Worm (Caenorhabditis elegans) whole organism, late embryonic: ENCODE measurements around the gene ZK632.12.

ENCODE experiments used
- C38D4.7 ChIP-seq: fragments of 200-800 bp; sonication (Bioruptor generic); optimal IDR thresholded peaks from 2 replicates; lab custom pipeline; 2018; ENCODE audit warnings: mild to moderate bottlenecking, missing genetic modification characterization, moderate library complexity, missing compliant biosample characterization
- F13H6.1 ChIP-seq: sonication (generic microtip); optimal IDR thresholded peaks from 2 replicates; lab custom pipeline; 2016; ENCODE audit warnings: missing genetic modification characterization, missing compliant biosample characterization
- K02D7.2 ChIP-seq: sonication (generic microtip); optimal IDR thresholded peaks from 2 replicates; lab custom pipeline; 2017; ENCODE audit warnings: mild to moderate bottlenecking, missing genetic modification characterization, missing compliant biosample characterization
- K09A11.1 ChIP-seq: sonication (generic microtip); optimal IDR thresholded peaks from 2 replicates; lab custom pipeline; 2017; ENCODE audit warnings: antibody characterized with exemption, mild to moderate bottlenecking, missing genetic modification characterization, missing compliant biosample characterization; ENCODE audit not compliant: insufficient read depth
- Y22D7AL.16 ChIP-seq: sonication (generic microtip); optimal IDR thresholded peaks from 2 replicates; lab custom pipeline; 2016; ENCODE audit warnings: missing genetic modification characterization, missing compliant biosample characterization
- ama-1 ChIP-seq: fragments of 150-350 bp; optimal IDR thresholded peaks from 2 replicates; lab custom pipeline; 2014
- ceh-18 ChIP-seq: sonication (generic microtip); optimal IDR thresholded peaks from 2 replicates; lab custom pipeline; 2016; ENCODE audit warnings: missing genetic modification characterization, missing compliant biosample characterization
- ceh-2 ChIP-seq: sonication (generic microtip); optimal IDR thresholded peaks from 2 replicates; lab custom pipeline; 2016; ENCODE audit warnings: missing genotype, missing genetic modification characterization, missing compliant biosample characterization
- ceh-24 ChIP-seq: sonication (generic microtip); optimal IDR thresholded peaks from 2 replicates; lab custom pipeline; 2016; ENCODE audit warnings: mild to moderate bottlenecking, missing genetic modification characterization, missing compliant biosample characterization
- ceh-30 ChIP-seq: fragments of 150-350 bp; optimal IDR thresholded peaks from 2 replicates; lab custom pipeline; 2014; ENCODE audit warnings: missing biosample characterization, missing genetic modification characterization
- ceh-34 ChIP-seq: sonication (generic microtip); optimal IDR thresholded peaks from 2 replicates; lab custom pipeline; 2016; ENCODE audit warnings: mild to moderate bottlenecking, missing genetic modification characterization, missing compliant biosample characterization
- ceh-45 ChIP-seq: fragments of 200-800 bp; sonication (Bioruptor generic); IDR thresholded peaks from 2 replicates; pipeline ENCODE4 v1.3.6; 2022; ENCODE audit warnings: missing genetic modification reagents, missing genetic modification characterization, missing compliant biosample characterization
- ceh-48 ChIP-seq: sonication (generic microtip); optimal IDR thresholded peaks from 2 replicates; lab custom pipeline; 2016; ENCODE audit warnings: missing genetic modification characterization, inconsistent platforms, missing compliant biosample characterization
- ceh-6 ChIP-seq: fragments of 200-800 bp; sonication (Bioruptor generic); optimal IDR thresholded peaks from 2 replicates; lab custom pipeline; 2018; ENCODE audit warnings: mild to moderate bottlenecking, missing genetic modification characterization, missing compliant biosample characterization
- che-1 ChIP-seq: sonication (generic microtip); optimal IDR thresholded peaks from 2 replicates; lab custom pipeline; 2016; ENCODE audit warnings: mild to moderate bottlenecking, missing genetic modification characterization, missing compliant biosample characterization
- dve-1 ChIP-seq: sonication (generic microtip); optimal IDR thresholded peaks from 2 replicates; lab custom pipeline; 2017; ENCODE audit warnings: antibody characterized with exemption, mild to moderate bottlenecking, missing genetic modification characterization, missing compliant biosample characterization
- elt-2 ChIP-seq: sonication (generic microtip); optimal IDR thresholded peaks from 2 replicates; lab custom pipeline; 2016; ENCODE audit warnings: missing genetic modification reagents, missing genetic modification characterization, missing compliant biosample characterization
- ets-4 ChIP-seq: sonication (generic microtip); optimal IDR thresholded peaks from 2 replicates; lab custom pipeline; 2016; ENCODE audit warnings: missing genetic modification characterization, missing compliant biosample characterization
- eyg-1 ChIP-seq: sonication (generic microtip); optimal IDR thresholded peaks from 2 replicates; lab custom pipeline; 2016; ENCODE audit warnings: missing genotype, missing genetic modification characterization, missing compliant biosample characterization
- fax-1 ChIP-seq: sonication (generic microtip); optimal IDR thresholded peaks from 2 replicates; lab custom pipeline; 2016; ENCODE audit warnings: missing genotype, missing genetic modification characterization, missing compliant biosample characterization
- hlh-15 ChIP-seq: sonication (generic microtip); optimal IDR thresholded peaks from 2 replicates; lab custom pipeline; 2016; ENCODE audit warnings: missing genetic modification characterization, missing compliant biosample characterization
- hlh-8 ChIP-seq: sonication (generic microtip); optimal IDR thresholded peaks from 2 replicates; lab custom pipeline; 2016; ENCODE audit warnings: missing genotype, missing genetic modification characterization, missing compliant biosample characterization
- lim-6 ChIP-seq: sonication (generic microtip); optimal IDR thresholded peaks from 2 replicates; lab custom pipeline; 2016; ENCODE audit warnings: missing genetic modification characterization, missing compliant biosample characterization
- mec-3 ChIP-seq: sonication (generic microtip); optimal IDR thresholded peaks from 2 replicates; lab custom pipeline; 2016; ENCODE audit warnings: borderline replicate concordance, missing genetic modification characterization, missing compliant biosample characterization
- nfya-1 ChIP-seq: sonication (generic microtip); optimal IDR thresholded peaks from 2 replicates; lab custom pipeline; 2017; ENCODE audit warnings: missing genetic modification characterization, mild to moderate bottlenecking, missing compliant biosample characterization, antibody characterized with exemption, moderate library complexity
- nhr-232 ChIP-seq: sonication (generic microtip); optimal IDR thresholded peaks from 2 replicates; lab custom pipeline; 2016; ENCODE audit warnings: missing genetic modification characterization, missing compliant biosample characterization
- odd-2 ChIP-seq: sonication (generic microtip); optimal IDR thresholded peaks from 2 replicates; lab custom pipeline; 2017; ENCODE audit warnings: antibody characterized with exemption, mild to moderate bottlenecking, missing genetic modification characterization, missing compliant biosample characterization
- pat-9 ChIP-seq: fragments of 200-800 bp; sonication (Bioruptor generic); optimal IDR thresholded peaks from 2 replicates; lab custom pipeline; 2018; ENCODE audit warnings: mild to moderate bottlenecking, missing genetic modification characterization, moderate library complexity, missing compliant biosample characterization
- pax-1 ChIP-seq: fragments of 150-350 bp; optimal IDR thresholded peaks from 2 replicates; lab custom pipeline; 2014; ENCODE audit warnings: missing biosample characterization, missing genetic modification characterization
- pha-2 ChIP-seq: sonication (generic microtip); optimal IDR thresholded peaks from 2 replicates; lab custom pipeline; 2017; ENCODE audit warnings: mild to moderate bottlenecking, missing genetic modification characterization, missing compliant biosample characterization
- pqm-1 ChIP-seq: sonication (generic microtip); optimal IDR thresholded peaks from 2 replicates; lab custom pipeline; 2016; ENCODE audit warnings: missing genetic modification characterization, missing compliant biosample characterization
- pros-1 ChIP-seq: fragments of 150-350 bp; optimal IDR thresholded peaks from 2 replicates; lab custom pipeline; 2014; ENCODE audit warnings: missing biosample characterization, missing genetic modification reagents, missing genetic modification characterization
- ref-2 ChIP-seq: sonication (generic microtip); optimal IDR thresholded peaks from 2 replicates; lab custom pipeline; 2016; ENCODE audit warnings: missing genetic modification characterization, missing compliant biosample characterization
- sdc-2 ChIP-seq: sonication (generic microtip); optimal IDR thresholded peaks from 2 replicates; lab custom pipeline; 2016; ENCODE audit warnings: missing genotype, missing genetic modification characterization, missing compliant biosample characterization
- sox-4 ChIP-seq: sonication (generic microtip); optimal IDR thresholded peaks from 2 replicates; lab custom pipeline; 2017; ENCODE audit warnings: mild to moderate bottlenecking, missing genetic modification characterization, inconsistent platforms, missing compliant biosample characterization
- syd-9 ChIP-seq: sonication (generic microtip); optimal IDR thresholded peaks from 2 replicates; lab custom pipeline; 2016; ENCODE audit warnings: mild to moderate bottlenecking, missing genetic modification characterization, moderate library complexity, missing compliant biosample characterization
- tbx-2 ChIP-seq: sonication (generic microtip); optimal IDR thresholded peaks from 2 replicates; lab custom pipeline; 2016; ENCODE audit warnings: missing genetic modification characterization, missing compliant biosample characterization
- tbx-7 ChIP-seq: sonication (generic microtip); optimal IDR thresholded peaks from 2 replicates; lab custom pipeline; 2016; ENCODE audit warnings: missing genotype, missing genetic modification characterization, missing compliant biosample characterization

The ZK632.12 gene

DNA sequence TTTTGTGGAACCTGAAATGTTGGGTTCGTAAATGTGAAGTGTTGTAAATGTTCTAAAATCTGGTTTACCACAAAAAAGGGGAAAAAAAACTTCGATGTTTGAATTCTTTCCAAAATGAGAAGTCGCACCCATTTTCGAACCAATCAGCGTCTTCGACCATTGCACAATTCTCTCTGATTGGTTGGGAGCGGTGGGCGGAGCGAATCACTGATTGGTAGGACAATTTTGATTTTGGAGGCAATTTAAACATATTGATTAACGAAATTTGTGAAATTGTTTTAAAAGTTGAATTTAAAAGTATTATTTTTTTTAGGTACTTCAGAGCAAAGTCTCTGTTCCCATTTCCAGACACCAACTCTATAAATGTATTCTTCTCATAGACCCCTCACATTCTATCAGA lies 41.5 kb upstream of the ZK632.12 start:
- no peak for TF ChIP-seq ceh-30 (tag; lab: Kevin White, UChicago)
- peak; percentile 84 for TF ChIP-seq nfya-1 (tag; lab: Kevin White, UChicago)

DNA sequence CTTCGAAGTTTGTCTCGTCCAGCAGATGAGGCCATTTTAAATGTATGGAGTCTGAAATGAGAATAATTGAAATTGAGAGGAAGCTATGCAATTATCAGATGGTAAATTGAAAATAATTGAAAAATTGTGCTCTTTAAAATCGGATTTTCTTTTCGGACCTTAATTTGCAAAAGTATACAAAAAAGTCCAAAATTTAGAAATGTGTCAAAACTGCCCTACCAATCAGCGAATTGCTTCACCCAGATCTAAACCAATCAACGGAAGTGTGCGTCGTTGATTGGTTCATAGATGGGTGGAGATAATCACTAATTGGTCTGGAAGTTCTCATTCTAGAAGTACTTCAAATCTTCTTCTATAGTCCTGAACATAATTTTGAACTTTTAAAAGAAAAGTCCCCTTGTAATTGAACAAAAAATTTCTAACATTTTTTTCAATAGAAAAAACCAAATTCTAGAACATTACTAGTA lies 41.0 kb upstream of the ZK632.12 start, which contains the start of gene R10E11.5:
Gene R10E11.5 (minus strand): TSS at position 51 of the 467 bp plus-strand sequence.
- TF ChIP-seq nfya-1 (tag; lab: Kevin White, UChicago), result peak; percentile 51
- no peak for TF ChIP-seq sdc-2 (tag; lab: Kevin White, UChicago)

DNA sequence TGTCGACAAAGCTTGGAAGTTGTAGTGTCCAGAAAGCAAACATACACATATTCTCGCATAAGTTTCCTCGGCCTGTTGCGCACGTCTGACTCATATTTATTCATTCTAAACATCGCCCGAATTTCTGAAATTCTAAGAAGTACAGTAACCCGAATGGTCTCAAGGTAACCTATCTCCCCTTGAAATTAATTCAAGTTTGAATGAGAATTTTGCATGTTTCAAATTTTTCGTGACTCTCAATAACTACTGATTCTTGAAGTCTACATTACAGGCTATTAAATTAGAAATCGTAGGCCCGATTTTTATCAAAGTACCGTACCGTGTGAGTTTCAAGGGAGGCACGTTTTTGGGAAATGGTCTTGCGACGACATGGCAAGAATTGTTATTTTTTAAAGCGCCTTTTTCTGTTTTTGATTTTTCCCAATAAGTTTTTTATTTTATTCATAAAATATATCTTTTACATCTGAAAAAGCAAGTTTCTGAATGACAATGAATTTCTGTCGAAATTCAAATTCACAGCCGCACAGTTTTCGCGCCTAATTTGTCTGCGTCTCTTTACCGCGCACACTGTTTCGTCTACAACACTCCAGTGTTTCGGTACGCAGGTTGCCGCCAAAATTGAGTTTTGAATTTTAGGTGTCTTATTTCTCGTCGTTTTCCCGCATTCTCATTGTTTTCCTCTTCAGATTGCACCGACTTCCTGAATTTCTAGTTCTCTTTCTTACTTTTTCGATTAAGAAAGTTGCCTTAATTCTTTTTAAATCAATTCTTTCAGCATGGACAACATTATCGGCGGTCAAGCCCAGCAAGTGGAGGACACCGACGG lies 36.8 kb upstream of the ZK632.12 start, which contains the start of the genes R10E11.9 and mcm-6:
Gene R10E11.9 (minus strand): TSS at position 51 of the 826 bp plus-strand sequence.
Gene mcm-6 (plus strand): TSS at position 776 of the 826 bp plus-strand sequence.
- TF ChIP-seq K02D7.2 (tag; lab: Kevin White, UChicago) (no peak), sox-4 (no peak), ceh-30 (tag; lab: Kevin White, UChicago) (no peak), mec-3 (tag; lab: Kevin White, UChicago) (no peak), ceh-24 (tag; lab: Kevin White, UChicago) (no peak), tbx-2 (tag; lab: Kevin White, UChicago) (no peak), C38D4.7 (GFP tag; lab: Kevin White, UChicago) (no peak), sdc-2 (tag; lab: Kevin White, UChicago) (no peak), hlh-8 (tag; lab: Kevin White, UChicago) (no peak), ceh-34 (tag; lab: Kevin White, UChicago) (no peak), F13H6.1 (tag; lab: Kevin White, UChicago) (no peak), pat-9 (tag; lab: Kevin White, UChicago) (no peak)
- TF ChIP-seq, all 69 proteins: peak for 0

DNA sequence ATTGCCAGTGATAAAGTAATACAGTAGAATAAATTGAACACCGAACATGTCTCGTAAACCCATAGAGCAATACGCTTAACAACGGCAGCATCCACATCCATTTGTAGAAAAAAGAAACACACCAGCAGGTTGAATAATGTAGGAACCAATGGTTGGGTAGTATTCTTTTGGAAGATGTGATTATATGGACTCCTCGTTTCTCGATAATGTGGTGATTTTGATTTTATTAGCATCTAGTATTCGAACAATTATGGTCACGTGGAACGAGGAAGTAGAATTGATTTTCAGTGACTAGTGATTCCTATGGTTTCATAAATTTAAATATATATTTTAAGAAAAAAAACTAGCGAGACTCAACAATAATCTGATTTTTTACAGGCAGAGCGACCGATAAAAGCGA lies 34.2 kb upstream of the ZK632.12 start, which contains the start of gene srxa-10:
Gene srxa-10 (minus strand): TSS at position 101 of the 400 bp plus-strand sequence.
- TF ChIP-seq hlh-15 (tag; lab: Kevin White, UChicago) (no peak), ref-2 (no peak), tbx-7 (tag; lab: Kevin White, UChicago) (no peak), pqm-1 (tag; lab: Kevin White, UChicago) (no peak), ama-1 (lab: Kevin White, UChicago) (no peak), lim-6 (no peak), syd-9 (tag; lab: Kevin White, UChicago) (no peak), Y22D7AL.16 (tag; lab: Kevin White, UChicago) (no peak), eyg-1 (tag; lab: Kevin White, UChicago) (no peak), ceh-18 (no peak), ceh-2 (tag; lab: Kevin White, UChicago) (no peak), nhr-232 (tag; lab: Kevin White, UChicago) (no peak), odd-2 (no peak), ets-4 (no peak)
- TF ChIP-seq, all 69 proteins: peak for 0

DNA sequence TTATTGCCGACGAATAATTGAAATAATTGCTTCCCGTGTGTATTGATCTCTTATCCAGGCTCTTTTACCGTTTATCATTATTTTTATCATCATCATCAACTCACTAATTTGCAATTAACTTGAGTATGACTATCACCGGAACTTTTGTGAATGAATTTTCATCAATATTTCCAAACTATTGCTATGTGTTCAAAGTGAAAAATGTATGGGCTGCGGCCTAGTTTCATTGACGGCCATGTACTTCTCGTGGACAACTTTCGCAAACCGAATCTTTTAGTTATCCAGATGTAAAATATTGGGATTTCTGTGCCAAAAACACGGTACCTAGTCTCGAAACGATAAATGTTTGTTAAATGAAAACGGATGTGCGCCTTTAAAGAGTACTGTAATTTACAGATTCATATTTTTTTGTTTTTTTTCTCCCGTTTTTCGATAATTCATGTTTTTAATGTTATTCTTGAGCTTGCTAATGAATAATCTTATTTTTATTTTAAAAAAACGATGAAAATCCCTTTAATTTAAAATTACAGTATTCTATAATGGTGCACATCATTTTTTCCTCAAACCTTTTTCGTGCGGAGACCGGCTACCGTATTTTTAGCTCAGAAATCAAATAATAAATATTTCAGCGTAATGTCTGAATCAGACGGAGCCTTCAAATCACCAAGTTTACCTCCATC lies 32.0 kb upstream of the ZK632.12 start, which contains the start of gene ZK632.2:
Gene ZK632.2 (plus strand): TSS at position 630 of the 680 bp plus-strand sequence.
- TF ChIP-seq pat-9 (tag; lab: Kevin White, UChicago) (no peak), ceh-2 (tag; lab: Kevin White, UChicago) (no peak), pqm-1 (tag; lab: Kevin White, UChicago) (no peak), ceh-48 (tag; lab: Kevin White, UChicago) (no peak), elt-2 (tag; lab: Kevin White, UChicago) (no peak), ceh-18 (no peak), che-1 (no peak), ceh-45 (GFP tag; lab: Robert Waterston, UW) (no peak), ref-2 (no peak), ets-4 (no peak), pax-1 (tag; lab: Kevin White, UChicago) (no peak), K09A11.1 (no peak), ceh-6 (GFP tag; lab: Kevin White, UChicago) (no peak), pros-1 (tag; lab: Kevin White, UChicago) (no peak), syd-9 (tag; lab: Kevin White, UChicago) (no peak), pha-2 (no peak), dve-1 (tag; lab: Kevin White, UChicago) (no peak), C38D4.7 (GFP tag; lab: Kevin White, UChicago) (no peak), fax-1 (no peak)
